Worm (Caenorhabditis elegans): ENCODE data around the gene sftb-6.

ce11 chrII:112231-112630 lies 14.0 kb downstream of the sftb-6 start:
- TF ChIP-seq nhr-12 (tag; optimal IDR thresholded peaks at IDR 0.05) = no peak
- TF ChIP-seq jun-1 (tag; optimal IDR thresholded peaks at IDR 0.05) = no peak
- TF ChIP-seq lin-35 (GFP tag; optimal IDR thresholded peaks at IDR 0.05) = no peak
- no peak for TF ChIP-seq elt-3 (tag; optimal IDR thresholded peaks at IDR 0.05)

Measured in whole organism, L1 larva.